Worm (Caenorhabditis elegans) whole organism, L4 larva: Measurements from ENCODE around the gene F59B10.2.

Source experiments
- D1046.2 ChIP-seq: fragments of 200-800 bp; sonication (Bioruptor generic); IDR thresholded peaks from 2 replicates; pipeline ENCODE4 v1.3.6; 2022; ENCODE audit warnings: missing genetic modification characterization, missing compliant biosample characterization
- F26F4.8 ChIP-seq: fragments of 200-800 bp; sonication (Bioruptor generic); conservative IDR thresholded peaks from 2 replicates; pipeline ENCODE4 v1.3.6; 2022; ENCODE audit warnings: missing genetic modification characterization, missing compliant biosample characterization
- F37D6.2 ChIP-seq: sonication (generic microtip); optimal IDR thresholded peaks from 2 replicates; lab custom pipeline; 2016; ENCODE audit warnings: mild to moderate bottlenecking, missing genetic modification characterization, missing compliant biosample characterization
- F49E8.2 ChIP-seq: sonication (generic microtip); optimal IDR thresholded peaks from 2 replicates; lab custom pipeline; 2016; ENCODE audit warnings: missing compliant biosample characterization, mild to moderate bottlenecking, missing genetic modification characterization, borderline replicate concordance
- Y105C5A.15 ChIP-seq: fragments of 200-800 bp; sonication (Bioruptor generic); IDR thresholded peaks from 2 replicates; pipeline ENCODE4 v1.3.6; 2022; ENCODE audit warnings: missing genetic modification characterization, missing compliant biosample characterization
- Y75B8A.6 ChIP-seq: fragments of 200-800 bp; sonication (Bioruptor generic); IDR thresholded peaks from 2 replicates; pipeline ENCODE4 v1.3.6; 2022; ENCODE audit warnings: missing genetic modification reagents, missing genetic modification characterization, missing compliant biosample characterization
- ZK337.2 ChIP-seq: fragments of 200-800 bp; sonication (Bioruptor generic); IDR thresholded peaks from 2 replicates; pipeline ENCODE4 v1.3.6; 2022; ENCODE audit warnings: missing genetic modification reagents, missing genetic modification characterization, missing compliant biosample characterization
- aly-2 ChIP-seq: sonication (generic microtip); optimal IDR thresholded peaks from 2 replicates; lab custom pipeline; 2018; ENCODE audit warnings: missing biosample characterization, missing genetic modification characterization
- ama-1 ChIP-seq: fragments of 150-350 bp; optimal IDR thresholded peaks from 2 replicates; lab custom pipeline; 2014; ENCODE audit warnings: inconsistent platforms, mixed read lengths
- arid-1 ChIP-seq: fragments of 200-800 bp; sonication (Bioruptor generic); conservative IDR thresholded peaks from 2 replicates; pipeline ENCODE4 v1.3.6; 2022; ENCODE audit warnings: missing genetic modification reagents, missing genetic modification characterization, missing compliant biosample characterization
- attf-4 ChIP-seq: sonication (generic microtip); optimal IDR thresholded peaks from 3 replicates; lab custom pipeline; 2017; ENCODE audit warnings: missing biosample characterization, missing genetic modification characterization
- ceh-62 ChIP-seq: sonication (generic microtip); optimal IDR thresholded peaks from 2 replicates; lab custom pipeline; 2017; ENCODE audit warnings: missing biosample characterization, missing genetic modification characterization
- ceh-82 ChIP-seq: sonication (generic microtip); optimal IDR thresholded peaks from 2 replicates; lab custom pipeline; 2017; ENCODE audit warnings: missing biosample characterization, missing genetic modification characterization
- ces-1 ChIP-seq: fragments of 150-350 bp; sonication (generic microtip); optimal IDR thresholded peaks from 4 replicates; lab custom pipeline; 2014; ENCODE audit warnings: missing biosample characterization, missing genetic modification reagents, missing genetic modification characterization
- ctbp-1 ChIP-seq: fragments of 200-800 bp; sonication (Bioruptor generic); IDR thresholded peaks from 2 replicates; pipeline ENCODE4 v1.3.6; 2022; ENCODE audit warnings: missing genetic modification reagents, missing genetic modification characterization, missing compliant biosample characterization
- daf-16 ChIP-seq, 3 experiments: sonication (generic microtip); optimal IDR thresholded peaks; 2 replicates each; lab custom pipeline; 2016 to 2017; ENCODE audit warnings: missing genetic modification characterization in 3 of 3, missing genetic modification reagents in 3 of 3, mild to moderate bottlenecking in 2 of 3, missing compliant biosample characterization in 2 of 3, missing biosample characterization in 1 of 3, moderate library complexity in 1 of 3
- daf-19 ChIP-seq: fragments of 200-800 bp; sonication (Bioruptor generic); conservative IDR thresholded peaks from 2 replicates; pipeline ENCODE4 v1.3.6; 2022; ENCODE audit warnings: missing genetic modification characterization, missing compliant biosample characterization
- dmd-6 ChIP-seq: fragments of 200-800 bp; sonication (Bioruptor generic); IDR thresholded peaks from 2 replicates; pipeline ENCODE4 v1.3.6; 2022; ENCODE audit warnings: missing genetic modification reagents, missing genetic modification characterization, missing compliant biosample characterization
- dpl-1 ChIP-seq: fragments of 150-350 bp; optimal IDR thresholded peaks from 2 replicates; lab custom pipeline; 2014; ENCODE audit warnings: missing biosample characterization, missing genetic modification reagents, missing genetic modification characterization
- dve-1 ChIP-seq: sonication (generic microtip); optimal IDR thresholded peaks from 2 replicates; lab custom pipeline; 2017; ENCODE audit warnings: antibody characterized with exemption, mild to moderate bottlenecking, missing genetic modification characterization, missing compliant biosample characterization; ENCODE audit not compliant: insufficient read depth
- gei-8 ChIP-seq: fragments of 200-800 bp; sonication (Bioruptor generic); optimal IDR thresholded peaks from 2 replicates; lab custom pipeline; 2018; ENCODE audit warnings: mild to moderate bottlenecking, missing genetic modification characterization, missing compliant biosample characterization
- hlh-30 ChIP-seq: sonication (generic microtip); optimal IDR thresholded peaks from 2 replicates; lab custom pipeline; 2017; ENCODE audit warnings: antibody characterized with exemption, mild to moderate bottlenecking, missing genetic modification characterization, missing compliant biosample characterization; ENCODE audit not compliant: insufficient read depth
- jun-1 ChIP-seq: fragments of 150-350 bp; optimal IDR thresholded peaks from 2 replicates; lab custom pipeline; 2014; ENCODE audit warnings: missing biosample characterization, missing genetic modification reagents, missing genetic modification characterization
- lim-7 ChIP-seq: fragments of 200-800 bp; sonication (Bioruptor generic); IDR thresholded peaks from 2 replicates; pipeline ENCODE4 v1.3.6; 2022; ENCODE audit warnings: missing genetic modification characterization, missing compliant biosample characterization
- madf-5 ChIP-seq, 2 experiments: fragments of 200-800 bp; sonication (Bioruptor generic); IDR thresholded peaks; 2 replicates each; pipeline ENCODE4 v1.3.6; 2022; ENCODE audit warnings: missing compliant biosample characterization in 2 of 2, missing genetic modification characterization in 2 of 2
- mdl-1 ChIP-seq, 2 experiments: fragments of 150-350 bp in 1 of 2; sonication (generic microtip) in 1 of 2; optimal IDR thresholded peaks; 2 replicates each; lab custom pipeline; 2014 to 2017; ENCODE audit warnings: missing biosample characterization in 2 of 2, missing genetic modification characterization in 2 of 2
- mep-1 ChIP-seq: fragments of 150-350 bp; sonication (generic microtip); optimal IDR thresholded peaks from 3 replicates; lab custom pipeline; 2014; ENCODE audit warnings: missing biosample characterization, missing genetic modification characterization
- mxl-2 ChIP-seq: fragments of 200-800 bp; sonication (Bioruptor generic); conservative IDR thresholded peaks from 2 replicates; pipeline ENCODE4 v1.3.6; 2022; ENCODE audit warnings: missing genetic modification reagents, missing genetic modification characterization, missing compliant biosample characterization
- mxl-3 ChIP-seq: fragments of 200-800 bp; sonication (Bioruptor generic); optimal IDR thresholded peaks from 2 replicates; lab custom pipeline; 2018; ENCODE audit warnings: mild to moderate bottlenecking, missing genetic modification characterization, missing compliant biosample characterization
- nhr-237 ChIP-seq: sonication (generic microtip); optimal IDR thresholded peaks from 2 replicates; lab custom pipeline; 2017; ENCODE audit warnings: missing biosample characterization, missing genetic modification characterization
- nhr-41 ChIP-seq: fragments of 200-800 bp; sonication (Bioruptor generic); IDR thresholded peaks from 2 replicates; pipeline ENCODE4 v1.3.6; 2022; ENCODE audit warnings: missing genetic modification reagents, missing genetic modification characterization, missing compliant biosample characterization
- nhr-6 ChIP-seq: fragments of 150-350 bp; optimal IDR thresholded peaks from 2 replicates; lab custom pipeline; 2014; ENCODE audit warnings: missing biosample characterization, missing genetic modification characterization
- nhr-77 ChIP-seq: fragments of 150-350 bp; optimal IDR thresholded peaks from 2 replicates; lab custom pipeline; 2014; ENCODE audit warnings: missing biosample characterization, missing genetic modification characterization
- php-3 ChIP-seq: fragments of 200-800 bp; sonication (Bioruptor generic); IDR thresholded peaks from 2 replicates; pipeline ENCODE4 v1.3.6; 2022; ENCODE audit warnings: missing genetic modification reagents, missing genetic modification characterization, missing compliant biosample characterization
- sdz-12 ChIP-seq: fragments of 200-800 bp; sonication (Bioruptor generic); optimal IDR thresholded peaks from 2 replicates; lab custom pipeline; 2018; ENCODE audit warnings: mild to moderate bottlenecking, missing genetic modification characterization, missing compliant biosample characterization
- skn-1 ChIP-seq: fragments of 150-350 bp; optimal IDR thresholded peaks from 2 replicates; lab custom pipeline; 2014; ENCODE audit warnings: missing biosample characterization, missing genetic modification characterization
- snpc-4 ChIP-seq: fragments of 150-350 bp; optimal IDR thresholded peaks from 2 replicates; lab custom pipeline; 2014; ENCODE audit warnings: missing biosample characterization, missing genetic modification characterization
- tra-1 ChIP-seq: fragments of 200-800 bp; sonication (Bioruptor generic); IDR thresholded peaks from 2 replicates; pipeline ENCODE4 v1.3.6; 2022; ENCODE audit warnings: missing genetic modification reagents, missing genetic modification characterization, missing compliant biosample characterization
- unc-130 ChIP-seq: sonication (generic microtip); optimal IDR thresholded peaks from 2 replicates; lab custom pipeline; 2016; ENCODE audit warnings: missing genetic modification reagents, missing genetic modification characterization, missing compliant biosample characterization
- zfp-3 ChIP-seq: fragments of 200-800 bp; sonication (Bioruptor generic); conservative IDR thresholded peaks from 2 replicates; pipeline ENCODE4 v1.3.6; 2022; ENCODE audit warnings: missing genetic modification reagents, missing genetic modification characterization, missing compliant biosample characterization
- zip-2 ChIP-seq: fragments of 150-350 bp; optimal IDR thresholded peaks from 2 replicates; lab custom pipeline; 2014; ENCODE audit warnings: missing biosample characterization, missing genetic modification characterization
- ztf-11 ChIP-seq: fragments of 150-350 bp; optimal IDR thresholded peaks from 2 replicates; lab custom pipeline; 2014; ENCODE audit warnings: missing biosample characterization, missing genetic modification characterization

F59B10.2 gene

ce11 chrII:10547803-10548693, 38.4 kb upstream of the F59B10.2 start (continued):
- TF ChIP-seq mdl-1 (tag; optimal IDR thresholded peaks at IDR 0.05; lab: Kevin White, UChicago) (no peak), ZK337.2 (GFP tag; lab: Robert Waterston, UW) (no peak), nhr-77 (tag; lab: Kevin White, UChicago) (no peak), snpc-4 (tag; lab: Kevin White, UChicago) (no peak), Y105C5A.15 (GFP tag; lab: Robert Waterston, UW) (peak; percentile 63; the same call in 1 of the 2 replicates), nhr-237 (tag; lab: Kevin White, UChicago) (no peak), ztf-11 (no peak), gei-8 (GFP tag; lab: Kevin White, UChicago) (no peak), jun-1 (tag; lab: Kevin White, UChicago) (no peak), mxl-3 (GFP tag; lab: Kevin White, UChicago) (no peak), ceh-62 (no peak), unc-130 (no peak), skn-1 (tag; lab: Kevin White, UChicago) (no peak), ces-1 (GFP tag; lab: Kevin White, UChicago) (no peak), F37D6.2 (no peak), F26F4.8 (no peak), zip-2 (tag; lab: Kevin White, UChicago) (no peak), daf-19 (no peak), dmd-6 (peak; percentile 21), aly-2 (tag; lab: Kevin White, UChicago) (no peak), nhr-6 (tag; lab: Kevin White, UChicago) (no peak), php-3 (GFP tag; lab: Robert Waterston, UW) (no peak), ama-1 (lab: Kevin White, UChicago) (peak; percentile 73), dpl-1 (GFP tag; lab: Kevin White, UChicago) (no peak), arid-1 (GFP tag; lab: Robert Waterston, UW) (no peak), D1046.2 (GFP tag; lab: Robert Waterston, UW) (no peak), Y75B8A.6 (GFP tag; lab: Robert Waterston, UW) (peak; percentile 33; the same call in 1 of the 2 replicates), zfp-3 (GFP tag; lab: Robert Waterston, UW) (0 out of 2 replicates have a peak, but pooled peaks have one; percentile 22), ceh-82 (tag; lab: Kevin White, UChicago) (no peak), daf-16 (GFP tag; optimal IDR thresholded peaks at IDR 0.05; lab: Kevin White, UChicago) (no peak), daf-16 (tag; optimal IDR thresholded peaks at IDR 0.05; lab: Kevin White, UChicago) (peak; percentile 14), tra-1 (GFP tag; lab: Robert Waterston, UW) (0 out of 2 replicates have a peak, but pooled peaks have one; percentile 14), madf-5 (GFP tag; IDR thresholded peaks at IDR 0.05; lab: Robert Waterston, UW) (peak in 1 of 2 experiments; percentile 2; a peak in 1 of 4 replicates), mxl-2 (no peak), lim-7 (GFP tag; lab: Robert Waterston, UW) (peak; percentile 69), dve-1 (tag; lab: Kevin White, UChicago) (peak; percentile 30), F49E8.2 (tag; lab: Kevin White, UChicago) (no peak), ctbp-1 (GFP tag; lab: Robert Waterston, UW) (no peak; the same call in 1 of the 2 replicates), mep-1 (peak; percentile 34), attf-4 (tag; lab: Kevin White, UChicago) (no peak), hlh-30 (tag; lab: Kevin White, UChicago) (peak; percentile 91), sdz-12 (GFP tag; lab: Kevin White, UChicago) (no peak), nhr-41 (GFP tag; lab: Robert Waterston, UW) (peak; percentile 58; the same call in 1 of the 2 replicates)
- TF ChIP-seq, all 104 proteins: peak for 21
